Worm (Caenorhabditis elegans) whole organism, L2 larva: ENCODE results near the gene C17F4.3.

Experiments
- C34F6.9 ChIP-seq: fragments of 150-350 bp; optimal IDR thresholded peaks from 2 replicates; lab custom pipeline; 2014; ENCODE audit warnings: missing biosample characterization, missing genetic modification characterization
- F13H6.1 ChIP-seq: sonication (generic microtip); optimal IDR thresholded peaks from 2 replicates; lab custom pipeline; 2016; ENCODE audit warnings: missing genetic modification characterization, missing compliant biosample characterization
- R02D3.7 ChIP-seq: fragments of 150-350 bp; optimal IDR thresholded peaks from 2 replicates; lab custom pipeline; 2014; ENCODE audit warnings: missing biosample characterization, missing genetic modification characterization
- Y55F3AM.14 ChIP-seq: fragments of 200-800 bp; sonication (Bioruptor generic); optimal IDR thresholded peaks from 2 replicates; lab custom pipeline; 2018; ENCODE audit warnings: mild to moderate bottlenecking, missing genetic modification characterization, missing compliant biosample characterization
- ZK546.5 ChIP-seq: sonication (generic microtip); optimal IDR thresholded peaks from 2 replicates; lab custom pipeline; 2017; ENCODE audit warnings: missing biosample characterization, missing genetic modification characterization
- aly-2 ChIP-seq: fragments of 150-350 bp; optimal IDR thresholded peaks from 2 replicates; lab custom pipeline; 2014; ENCODE audit warnings: missing biosample characterization, missing genetic modification characterization
- ama-1 ChIP-seq: fragments of 150-350 bp; optimal IDR thresholded peaks from 2 replicates; lab custom pipeline; 2018; ENCODE audit warnings: inconsistent platforms
- blmp-1 ChIP-seq: sonication (generic microtip); optimal IDR thresholded peaks from 2 replicates; lab custom pipeline; 2017; ENCODE audit warnings: missing genetic modification characterization, mild to moderate bottlenecking, missing compliant biosample characterization, antibody characterized with exemption, moderate library complexity; ENCODE audit not compliant: insufficient read depth
- ceh-16 ChIP-seq: fragments of 150-350 bp; optimal IDR thresholded peaks from 2 replicates; lab custom pipeline; 2014; ENCODE audit warnings: missing biosample characterization, missing genetic modification characterization
- crh-2 ChIP-seq: sonication (generic microtip); optimal IDR thresholded peaks from 2 replicates; lab custom pipeline; 2017; ENCODE audit warnings: missing biosample characterization, missing genetic modification characterization
- dmd-4 ChIP-seq: sonication (generic microtip); optimal IDR thresholded peaks from 2 replicates; lab custom pipeline; 2017; ENCODE audit warnings: missing biosample characterization, missing genetic modification characterization
- egl-27 ChIP-seq: sonication (generic microtip); optimal IDR thresholded peaks from 3 replicates; lab custom pipeline; 2017; ENCODE audit warnings: missing biosample characterization, missing genetic modification reagents, missing genetic modification characterization
- elt-1 ChIP-seq: fragments of 150-350 bp; optimal IDR thresholded peaks from 2 replicates; lab custom pipeline; 2014; ENCODE audit warnings: missing biosample characterization, missing genetic modification characterization
- fos-1 ChIP-seq: fragments of 150-350 bp; optimal IDR thresholded peaks from 2 replicates; lab custom pipeline; 2014; ENCODE audit warnings: missing biosample characterization, missing genetic modification characterization
- gmeb-1 ChIP-seq: fragments of 150-350 bp; optimal IDR thresholded peaks from 2 replicates; lab custom pipeline; 2014; ENCODE audit warnings: missing biosample characterization, missing genetic modification characterization
- lin-11 ChIP-seq: fragments of 150-350 bp; sonication (generic microtip); optimal IDR thresholded peaks from 2 replicates; lab custom pipeline; 2014; ENCODE audit warnings: missing biosample characterization, missing genetic modification characterization, inconsistent platforms, mixed read lengths
- lin-39 ChIP-seq: fragments of 150-350 bp; optimal IDR thresholded peaks from 2 replicates; lab custom pipeline; 2014; ENCODE audit warnings: missing biosample characterization, missing genetic modification reagents, missing genetic modification characterization
- mab-5 ChIP-seq: fragments of 150-350 bp; optimal IDR thresholded peaks from 2 replicates; lab custom pipeline; 2014; ENCODE audit warnings: missing biosample characterization, missing genetic modification characterization
- mdl-1 ChIP-seq, 2 experiments: fragments of 150-350 bp in 1 of 2; sonication (generic microtip) in 1 of 2; optimal IDR thresholded peaks; 2 replicates each; lab custom pipeline; 2017; ENCODE audit warnings: missing biosample characterization in 2 of 2, missing genetic modification characterization in 2 of 2
- nhr-10 ChIP-seq: sonication (generic microtip); optimal IDR thresholded peaks from 2 replicates; lab custom pipeline; 2017; ENCODE audit warnings: missing biosample characterization, missing genetic modification characterization
- nhr-12 ChIP-seq: fragments of 150-350 bp; optimal IDR thresholded peaks from 2 replicates; lab custom pipeline; 2014; ENCODE audit warnings: missing biosample characterization, missing genetic modification characterization
- nhr-129 ChIP-seq: fragments of 150-350 bp; optimal IDR thresholded peaks from 2 replicates; lab custom pipeline; 2014; ENCODE audit warnings: missing biosample characterization, missing genetic modification characterization
- nhr-21 ChIP-seq: fragments of 150-350 bp; optimal IDR thresholded peaks from 2 replicates; lab custom pipeline; 2014; ENCODE audit warnings: missing biosample characterization, missing genetic modification characterization
- nhr-23 ChIP-seq: fragments of 150-350 bp; optimal IDR thresholded peaks from 2 replicates; lab custom pipeline; 2014; ENCODE audit warnings: missing biosample characterization, missing genetic modification reagents, missing genetic modification characterization
- nhr-237 ChIP-seq: fragments of 150-350 bp; optimal IDR thresholded peaks from 2 replicates; lab custom pipeline; 2014; ENCODE audit warnings: missing biosample characterization, missing genetic modification characterization
- nhr-25 ChIP-seq: fragments of 150-350 bp; sonication (generic microtip); optimal IDR thresholded peaks from 3 replicates; lab custom pipeline; 2014; ENCODE audit warnings: missing biosample characterization, missing genetic modification characterization
- nhr-6 ChIP-seq: fragments of 150-350 bp; optimal IDR thresholded peaks from 2 replicates; lab custom pipeline; 2014; ENCODE audit warnings: missing biosample characterization, missing genetic modification characterization
- nhr-77 ChIP-seq: fragments of 150-350 bp; optimal IDR thresholded peaks from 2 replicates; lab custom pipeline; 2014; ENCODE audit warnings: missing biosample characterization, missing genetic modification characterization
- sem-4 ChIP-seq: fragments of 150-350 bp; optimal IDR thresholded peaks from 2 replicates; lab custom pipeline; 2014; ENCODE audit warnings: missing biosample characterization, missing genetic modification reagents, missing genetic modification characterization
- sma-3 ChIP-seq: sonication (generic microtip); optimal IDR thresholded peaks from 2 replicates; lab custom pipeline; 2016; ENCODE audit warnings: missing genetic modification reagents, missing genetic modification characterization, missing compliant biosample characterization
- unc-39 ChIP-seq: fragments of 150-350 bp; optimal IDR thresholded peaks from 2 replicates; lab custom pipeline; 2014; ENCODE audit warnings: missing biosample characterization, missing genetic modification characterization
- unc-62 ChIP-seq: fragments of 150-350 bp; optimal IDR thresholded peaks from 2 replicates; lab custom pipeline; 2014; ENCODE audit warnings: missing biosample characterization, missing genetic modification reagents, missing genetic modification characterization
- zag-1 ChIP-seq: fragments of 150-350 bp; optimal IDR thresholded peaks from 2 replicates; lab custom pipeline; 2014; ENCODE audit warnings: missing biosample characterization, missing genetic modification characterization
- ztf-11 ChIP-seq: sonication (generic microtip); optimal IDR thresholded peaks from 2 replicates; lab custom pipeline; 2017; ENCODE audit warnings: missing biosample characterization, missing genetic modification characterization
- ztf-4 ChIP-seq: fragments of 150-350 bp; optimal IDR thresholded peaks from 2 replicates; lab custom pipeline; 2014; ENCODE audit warnings: missing biosample characterization, missing genetic modification characterization

C17F4.3 gene

ce11 chrII:3220723-3221122, 19.6 kb upstream of the C17F4.3 start, which contains the start of gene ZC239.22:
Gene ZC239.22 (minus strand): TSS chrII:3220823.
- TF ChIP-seq ama-1 (lab: Kevin White, UChicago) (no peak), Y55F3AM.14 (GFP tag; lab: Kevin White, UChicago) (no peak), egl-27 (tag; lab: Kevin White, UChicago) (no peak), sem-4 (tag; lab: Kevin White, UChicago) (no peak), ztf-4 (tag; lab: Kevin White, UChicago) (no peak), dmd-4 (tag; lab: Kevin White, UChicago) (no peak), zag-1 (no peak), lin-11 (tag; lab: Kevin White, UChicago) (no peak), nhr-237 (tag; lab: Kevin White, UChicago) (no peak), nhr-12 (tag; lab: Kevin White, UChicago) (no peak)
- TF ChIP-seq, all 48 proteins: peak for 0

ce11 chrII:3221730-3222129, 18.6 kb upstream of the C17F4.3 start, which contains the start of gene ZC239.14:
Gene ZC239.14 (minus strand): TSS chrII:3222034.
- TF ChIP-seq nhr-21 (tag; lab: Kevin White, UChicago) (no peak), nhr-237 (tag; lab: Kevin White, UChicago) (no peak), elt-1 (tag; lab: Kevin White, UChicago) (no peak), dmd-4 (tag; lab: Kevin White, UChicago) (no peak), C34F6.9 (no peak), nhr-129 (tag; lab: Kevin White, UChicago) (no peak), sem-4 (tag; lab: Kevin White, UChicago) (no peak), unc-39 (tag; lab: Kevin White, UChicago) (no peak), unc-62 (no peak), gmeb-1 (tag; lab: Kevin White, UChicago) (no peak), F13H6.1 (tag; lab: Kevin White, UChicago) (no peak), nhr-6 (tag; lab: Kevin White, UChicago) (no peak), blmp-1 (tag; lab: Kevin White, UChicago) (no peak)

- TF ChIP-seq blmp-1 (tag; lab: Kevin White, UChicago) = no peak
- peak; percentile 5 for TF ChIP-seq fos-1 (tag; lab: Kevin White, UChicago)
Observed at ce11 chrII:3222686-3223085, 17.6 kb upstream of the C17F4.3 start, which contains the start of gene ZC239.13. Gene ZC239.13 (minus strand): TSS chrII:3222839.

ce11 chrII:3224631-3225030, 15.7 kb upstream of the C17F4.3 start, which contains the start of gene ZC239.15:
Gene ZC239.15 (minus strand): TSS chrII:3224731.
- TF ChIP-seq unc-62 (no peak), ama-1 (lab: Kevin White, UChicago) (no peak), mdl-1 (tag; optimal IDR thresholded peaks at IDR 0.05; lab: Kevin White, UChicago) (no peak), R02D3.7 (tag; lab: Kevin White, UChicago) (no peak), elt-1 (tag; lab: Kevin White, UChicago) (no peak), nhr-23 (tag; lab: Kevin White, UChicago) (no peak), mab-5 (tag; lab: Kevin White, UChicago) (no peak), crh-2 (tag; lab: Kevin White, UChicago) (no peak), ceh-16 (tag; lab: Kevin White, UChicago) (no peak), lin-39 (no peak), fos-1 (tag; lab: Kevin White, UChicago) (no peak), nhr-12 (tag; lab: Kevin White, UChicago) (no peak), nhr-237 (tag; lab: Kevin White, UChicago) (no peak), unc-39 (tag; lab: Kevin White, UChicago) (no peak), C34F6.9 (no peak), nhr-77 (tag; lab: Kevin White, UChicago) (no peak), F13H6.1 (tag; lab: Kevin White, UChicago) (no peak)

ce11 chrII:3225200-3225599, 15.1 kb upstream of the C17F4.3 start, which contains the start of gene ZC239.16:
Gene ZC239.16 (minus strand): TSS chrII:3225319.
- no peak for TF ChIP-seq C34F6.9
- TF ChIP-seq fos-1 (tag; lab: Kevin White, UChicago) = peak; percentile 63
- TF ChIP-seq, all 48 proteins: peak for 1

ce11 chrII:3225780-3226179, 14.5 kb upstream of the C17F4.3 start, which contains the start of gene ZC239.17:
Gene ZC239.17 (minus strand): TSS chrII:3225880.
- no peak for TF ChIP-seq nhr-25 (tag; lab: Kevin White, UChicago)
- no peak for TF ChIP-seq nhr-10 (tag; lab: Kevin White, UChicago)
- TF ChIP-seq ztf-11 (tag; lab: Kevin White, UChicago) = no peak
- TF ChIP-seq nhr-237 (tag; lab: Kevin White, UChicago) = no peak
- TF ChIP-seq sma-3 (GFP tag; lab: Kevin White, UChicago) = no peak
- no peak for TF ChIP-seq ZK546.5 (tag; lab: Kevin White, UChicago)
- TF ChIP-seq dmd-4 (tag; lab: Kevin White, UChicago) = no peak
- no peak for TF ChIP-seq aly-2 (tag; lab: Kevin White, UChicago)
- TF ChIP-seq nhr-129 (tag; lab: Kevin White, UChicago) = no peak
- no peak for TF ChIP-seq R02D3.7 (tag; lab: Kevin White, UChicago)
- TF ChIP-seq unc-39 (tag; lab: Kevin White, UChicago) = no peak
